Worm (Caenorhabditis elegans) whole organism, mixed stage, embryonic: Measurements from ENCODE around the gene R11D1.12.

ENCODE experiments used
- M03D4.4 ChIP-seq: sonication (generic microtip); optimal IDR thresholded peaks from 2 replicates; lab custom pipeline; 2017; ENCODE audit warnings: mild to moderate bottlenecking, missing genetic modification characterization, missing compliant biosample characterization
- bed-3 ChIP-seq: fragments of 200-800 bp; sonication (Bioruptor generic); optimal IDR thresholded peaks from 3 replicates; lab custom pipeline; 2018; ENCODE audit warnings: mild to moderate bottlenecking, missing genetic modification characterization, moderate library complexity, missing compliant biosample characterization
- ceh-43 ChIP-seq: fragments of 200-800 bp; sonication (Bioruptor generic); optimal IDR thresholded peaks from 2 replicates; lab custom pipeline; 2018; ENCODE audit warnings: mild to moderate bottlenecking, missing genetic modification characterization, moderate library complexity, missing compliant biosample characterization
- ces-1 ChIP-seq: fragments of 150-350 bp; optimal IDR thresholded peaks from 2 replicates; lab custom pipeline; 2014; ENCODE audit warnings: missing biosample characterization, missing genetic modification reagents, missing genetic modification characterization
- cnd-1 ChIP-seq: fragments of 200-800 bp; sonication (Bioruptor generic); optimal IDR thresholded peaks from 2 replicates; lab custom pipeline; 2018; ENCODE audit warnings: mild to moderate bottlenecking, missing genetic modification characterization, missing compliant biosample characterization
- drap-1 ChIP-seq: fragments of 200-800 bp; sonication (Bioruptor generic); optimal IDR thresholded peaks from 3 replicates; lab custom pipeline; 2018; ENCODE audit warnings: mild to moderate bottlenecking, missing genetic modification characterization, missing compliant biosample characterization
- elt-1 ChIP-seq: sonication (generic microtip); optimal IDR thresholded peaks from 2 replicates; lab custom pipeline; 2017; ENCODE audit warnings: missing genetic modification characterization, mild to moderate bottlenecking, missing compliant biosample characterization, antibody characterized with exemption, moderate library complexity, borderline replicate concordance; ENCODE audit not compliant: insufficient read depth
- flh-1 ChIP-seq: fragments of 200-800 bp; sonication (Bioruptor generic); optimal IDR thresholded peaks from 2 replicates; lab custom pipeline; 2018; ENCODE audit warnings: mild to moderate bottlenecking, missing genetic modification characterization, moderate library complexity, missing compliant biosample characterization
- ham-2 ChIP-seq: fragments of 200-800 bp; sonication (Bioruptor generic); optimal IDR thresholded peaks from 2 replicates; lab custom pipeline; 2018; ENCODE audit warnings: mild to moderate bottlenecking, missing genetic modification characterization, missing compliant biosample characterization
- lin-13 ChIP-seq: fragments of 150-350 bp; optimal IDR thresholded peaks from 2 replicates; lab custom pipeline; 2014; ENCODE audit warnings: missing biosample characterization, missing genetic modification characterization
- lin-32 ChIP-seq: fragments of 200-800 bp; sonication (Bioruptor generic); optimal IDR thresholded peaks from 2 replicates; lab custom pipeline; 2018; ENCODE audit warnings: mild to moderate bottlenecking, missing genetic modification characterization, missing compliant biosample characterization
- lsy-2 ChIP-seq: fragments of 150-350 bp; optimal IDR thresholded peaks from 2 replicates; lab custom pipeline; 2014; ENCODE audit warnings: missing biosample characterization, missing genetic modification characterization
- mab-5 ChIP-seq: fragments of 150-350 bp; optimal IDR thresholded peaks from 2 replicates; lab custom pipeline; 2014; ENCODE audit warnings: missing biosample characterization, missing genetic modification characterization
- mep-1 ChIP-seq: fragments of 150-350 bp; optimal IDR thresholded peaks from 2 replicates; lab custom pipeline; 2017; ENCODE audit warnings: missing biosample characterization, missing genetic modification reagents, missing genetic modification characterization, inconsistent platforms
- nhr-12 ChIP-seq: fragments of 150-350 bp; optimal IDR thresholded peaks from 2 replicates; lab custom pipeline; 2014; ENCODE audit warnings: missing biosample characterization, missing genetic modification characterization
- nhr-237 ChIP-seq: fragments of 150-350 bp; optimal IDR thresholded peaks from 2 replicates; lab custom pipeline; 2014; ENCODE audit warnings: missing biosample characterization, missing genetic modification characterization
- nhr-28 ChIP-seq: fragments of 150-350 bp; optimal IDR thresholded peaks from 2 replicates; lab custom pipeline; 2014; ENCODE audit warnings: missing biosample characterization, missing genetic modification characterization
- pha-4 ChIP-seq: fragments of 150-350 bp; optimal IDR thresholded peaks from 2 replicates; lab custom pipeline; 2018; ENCODE audit warnings: missing biosample characterization, missing genetic modification reagents, missing genetic modification characterization
- sem-2 ChIP-seq: fragments of 200-800 bp; sonication (Bioruptor generic); optimal IDR thresholded peaks from 2 replicates; lab custom pipeline; 2018; ENCODE audit warnings: mild to moderate bottlenecking, missing genetic modification characterization, missing compliant biosample characterization
- snpc-4 ChIP-seq: fragments of 150-350 bp; optimal IDR thresholded peaks from 2 replicates; lab custom pipeline; 2014; ENCODE audit warnings: missing biosample characterization, missing genetic modification characterization
- sptf-1 ChIP-seq: sonication (generic microtip); optimal IDR thresholded peaks from 2 replicates; lab custom pipeline; 2017; ENCODE audit warnings: mild to moderate bottlenecking, missing genetic modification characterization, moderate library complexity, missing compliant biosample characterization
- tbx-8 ChIP-seq: fragments of 200-800 bp; sonication (Bioruptor generic); optimal IDR thresholded peaks from 2 replicates; lab custom pipeline; 2018; ENCODE audit warnings: mild to moderate bottlenecking, missing genetic modification characterization, moderate library complexity, missing compliant biosample characterization
- unc-120 ChIP-seq: sonication (generic microtip); optimal IDR thresholded peaks from 2 replicates; lab custom pipeline; 2017; ENCODE audit warnings: missing genetic modification characterization, missing compliant biosample characterization; ENCODE audit not compliant: poor library complexity, severe bottlenecking
- unc-39 ChIP-seq: fragments of 150-350 bp; optimal IDR thresholded peaks from 2 replicates; lab custom pipeline; 2014; ENCODE audit warnings: missing biosample characterization, missing genetic modification characterization
- unc-62 ChIP-seq: fragments of 150-350 bp; optimal IDR thresholded peaks from 2 replicates; lab custom pipeline; 2014; ENCODE audit warnings: missing biosample characterization, missing genetic modification reagents, missing genetic modification characterization
- zip-8 ChIP-seq: fragments of 150-350 bp; optimal IDR thresholded peaks from 2 replicates; lab custom pipeline; 2014; ENCODE audit warnings: missing biosample characterization, missing genetic modification characterization
- ztf-11 ChIP-seq: fragments of 150-350 bp; optimal IDR thresholded peaks from 2 replicates; lab custom pipeline; 2014; ENCODE audit warnings: missing biosample characterization, missing genetic modification characterization

R11D1.12 gene

ce11 chrV:12747856-12748255 is 22.1 kb upstream of the R11D1.12 start, which contains the start of gene C15C8.5:
Gene C15C8.5 (plus strand): TSS chrV:12748007.
- TF ChIP-seq mab-5 (tag; lab: Kevin White, UChicago) (no peak), ces-1 (GFP tag; lab: Kevin White, UChicago) (peak; percentile 97)

ce11 chrV:12747431-12747830 is 21.6 kb upstream of the R11D1.12 start, which contains the start of gene C15C8.4:
Gene C15C8.4 (minus strand): TSS chrV:12747463.
- TF ChIP-seq lin-13 (tag; lab: Kevin White, UChicago), result no peak
- TF ChIP-seq mab-5 (tag; lab: Kevin White, UChicago), result no peak
- no peak for TF ChIP-seq nhr-28 (tag; lab: Kevin White, UChicago)
- TF ChIP-seq nhr-237, result no peak
- peak; percentile 94 for TF ChIP-seq elt-1 (tag; lab: Kevin White, UChicago)
- TF ChIP-seq, all 35 proteins: peak for 1

- TF ChIP-seq flh-1 (GFP tag; lab: Kevin White, UChicago), result no peak
- no peak for TF ChIP-seq ces-1 (GFP tag; lab: Kevin White, UChicago)
- TF ChIP-seq nhr-237, result no peak
- TF ChIP-seq M03D4.4, result no peak
- TF ChIP-seq nhr-12, result no peak
- no peak for TF ChIP-seq unc-62
- TF ChIP-seq mab-5 (tag; lab: Kevin White, UChicago), result no peak
- no peak for TF ChIP-seq lin-32
- no peak for TF ChIP-seq lin-13 (tag; lab: Kevin White, UChicago)
- TF ChIP-seq bed-3 (GFP tag; lab: Kevin White, UChicago), result no peak
Observed at ce11 chrV:12744979-12745378, 19.2 kb upstream of the R11D1.12 start, which contains the start of gene C15C8.7. Gene C15C8.7 (minus strand): TSS chrV:12745050.

DNA sequence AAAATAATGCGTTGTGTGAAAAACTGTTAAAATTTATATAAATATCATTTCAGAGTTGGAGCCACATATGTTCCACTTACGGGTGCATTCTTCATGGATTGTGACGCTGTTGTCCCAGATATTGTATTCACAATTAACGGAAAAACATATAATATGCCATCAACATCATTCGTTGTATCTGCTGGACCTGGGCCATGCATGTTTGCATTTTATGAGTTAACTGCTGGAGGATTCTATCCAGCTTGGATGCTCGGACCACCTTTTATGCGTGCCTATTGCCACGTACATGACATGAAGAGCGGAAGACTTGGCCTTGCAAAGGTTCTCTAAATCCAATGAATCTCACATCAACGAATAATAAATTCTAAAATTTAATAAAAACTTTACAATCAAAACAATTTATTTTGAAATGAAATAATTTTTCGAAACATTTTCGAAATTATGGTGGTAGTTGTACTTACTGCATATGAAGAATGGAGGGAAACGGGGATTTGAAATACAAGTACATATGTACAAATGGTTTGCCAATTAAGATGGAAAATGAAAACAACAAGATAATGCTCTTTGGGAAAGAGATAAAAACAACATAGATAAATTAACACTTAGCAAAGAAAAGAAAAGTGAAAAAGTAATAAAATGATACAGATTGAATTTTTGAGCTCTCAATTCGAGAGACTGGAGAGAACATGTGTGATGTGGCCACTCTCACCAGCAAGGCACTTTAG is 18.1 kb upstream of the R11D1.12 start:
- TF ChIP-seq drap-1, result no peak
- TF ChIP-seq ceh-43 (GFP tag; lab: Kevin White, UChicago), result no peak
- no peak for TF ChIP-seq lin-32
- no peak for TF ChIP-seq ham-2
- TF ChIP-seq unc-62, result no peak
- no peak for TF ChIP-seq pha-4 (tag; lab: Kevin White, UChicago)
- no peak for TF ChIP-seq mab-5 (tag; lab: Kevin White, UChicago)
- TF ChIP-seq ces-1 (GFP tag; lab: Kevin White, UChicago), result no peak
- no peak for TF ChIP-seq mep-1 (tag; lab: Kevin White, UChicago)
- TF ChIP-seq snpc-4 (tag; lab: Kevin White, UChicago), result no peak
- no peak for TF ChIP-seq lin-13 (tag; lab: Kevin White, UChicago)
- no peak for TF ChIP-seq sptf-1 (tag; lab: Kevin White, UChicago)
- no peak for TF ChIP-seq ztf-11 (tag; lab: Kevin White, UChicago)
- no peak for TF ChIP-seq nhr-12

- no peak for TF ChIP-seq snpc-4 (tag; lab: Kevin White, UChicago)
- TF ChIP-seq M03D4.4, result no peak
- TF ChIP-seq flh-1 (GFP tag; lab: Kevin White, UChicago), result no peak
- no peak for TF ChIP-seq ztf-11 (tag; lab: Kevin White, UChicago)
- TF ChIP-seq lin-32, result no peak
- TF ChIP-seq nhr-12, result no peak
- TF ChIP-seq sptf-1 (tag; lab: Kevin White, UChicago), result no peak
- no peak for TF ChIP-seq pha-4 (tag; lab: Kevin White, UChicago)
- no peak for TF ChIP-seq lsy-2 (tag; lab: Kevin White, UChicago)
- no peak for TF ChIP-seq unc-120
- no peak for TF ChIP-seq ceh-43 (GFP tag; lab: Kevin White, UChicago)
- no peak for TF ChIP-seq tbx-8
- no peak for TF ChIP-seq unc-39 (tag; lab: Kevin White, UChicago)
Observed at ce11 chrV:12741684-12742083, 15.9 kb upstream of the R11D1.12 start, which contains the start of gene hrg-7. Gene hrg-7 (plus strand): TSS chrV:12742041.

ce11 chrV:12736166-12736753 is 10.5 kb upstream of the R11D1.12 start, which contains the start of gene cky-1:
Gene cky-1 (plus strand): TSS chrV:12736703.
- TF ChIP-seq zip-8 (peak; percentile 32), drap-1 (no peak), lin-13 (tag; lab: Kevin White, UChicago) (no peak), cnd-1 (tag; lab: Kevin White, UChicago) (no peak), sem-2 (no peak), ham-2 (peak; percentile 26), ces-1 (GFP tag; lab: Kevin White, UChicago) (no peak)
